Worm (Caenorhabditis elegans) whole organism, midembryonic: ENCODE data around the gene xnd-1.
A peak's percentile ranks its signal among the peaks of the same experiment; 100 is the strongest.

Experiments used
- T22C8.4 ChIP-seq: fragments of 200-800 bp; sonication (Bioruptor generic); IDR thresholded peaks from 2 replicates; pipeline ENCODE4 v1.3.6; 2022; ENCODE audit warnings: missing genetic modification characterization, missing compliant biosample characterization
- cog-1 ChIP-seq: sonication (generic microtip); optimal IDR thresholded peaks from 2 replicates; lab custom pipeline; 2016; ENCODE audit warnings: missing genetic modification characterization, missing compliant biosample characterization
- flt-1 ChIP-seq: fragments of 200-800 bp; sonication (Bioruptor generic); IDR thresholded peaks from 2 replicates; pipeline ENCODE4 v1.3.6; 2022; ENCODE audit warnings: missing genetic modification characterization, missing compliant biosample characterization
- klf-2 ChIP-seq: fragments of 200-800 bp; sonication (Bioruptor generic); conservative IDR thresholded peaks from 2 replicates; pipeline ENCODE4 v1.3.6; 2022; ENCODE audit warnings: missing genetic modification reagents, missing genetic modification characterization, missing compliant biosample characterization
- med-1 ChIP-seq: sonication (generic microtip); optimal IDR thresholded peaks from 2 replicates; lab custom pipeline; 2017; ENCODE audit warnings: missing genetic modification characterization, mild to moderate bottlenecking, missing compliant biosample characterization, antibody characterized with exemption, missing genetic modification reagents; ENCODE audit not compliant: insufficient read depth
- ref-1 ChIP-seq: fragments of 200-800 bp; sonication (Bioruptor generic); conservative IDR thresholded peaks from 2 replicates; pipeline ENCODE4 v1.3.6; 2022; ENCODE audit warnings: missing genetic modification reagents, missing genetic modification characterization, missing compliant biosample characterization
- tab-1 ChIP-seq: fragments of 200-800 bp; sonication (Bioruptor generic); IDR thresholded peaks from 2 replicates; pipeline ENCODE4 v1.3.6; 2022; ENCODE audit warnings: missing genetic modification characterization, missing compliant biosample characterization
- ztf-23 ChIP-seq: fragments of 200-800 bp; sonication (Bioruptor generic); IDR thresholded peaks from 2 replicates; pipeline ENCODE4 v1.3.6; 2022; ENCODE audit warnings: missing genetic modification reagents, missing genetic modification characterization, missing compliant biosample characterization
- ztf-29 ChIP-seq: fragments of 200-800 bp; sonication (Bioruptor generic); IDR thresholded peaks from 2 replicates; pipeline ENCODE4 v1.3.6; 2022; ENCODE audit warnings: missing genetic modification reagents, missing genetic modification characterization, missing compliant biosample characterization

The xnd-1 gene

ce11 chrIII:5594350-5594749 lies 9.9 kb upstream of the xnd-1 start:
- TF ChIP-seq ref-1 (GFP tag; lab: Robert Waterston, UW) (no peak), ztf-23 (GFP tag; lab: Robert Waterston, UW) (no peak), klf-2 (no peak)

- TF ChIP-seq med-1 (GFP tag; lab: Kevin White, UChicago) (no peak), ref-1 (GFP tag; lab: Robert Waterston, UW) (no peak)
Measured at ce11 chrIII:5595445-5595844, 8.8 kb upstream of the xnd-1 start, which contains the start of gene ced-6. Gene ced-6 (plus strand): TSS chrIII:5595771.

- no peak for TF ChIP-seq med-1 (GFP tag; lab: Kevin White, UChicago)
- TF ChIP-seq tab-1 (GFP tag; lab: Robert Waterston, UW) = no peak
- TF ChIP-seq klf-2 = no peak
- TF ChIP-seq T22C8.4 (GFP tag; lab: Robert Waterston, UW) = no peak
- TF ChIP-seq cog-1 (tag; lab: Kevin White, UChicago) = no peak
- TF ChIP-seq ztf-23 (GFP tag; lab: Robert Waterston, UW) = no peak
- TF ChIP-seq flt-1 = no peak
- TF ChIP-seq ref-1 (GFP tag; lab: Robert Waterston, UW) = no peak
- no peak for TF ChIP-seq ztf-29 (GFP tag; lab: Robert Waterston, UW)
Measured at ce11 chrIII:5599958-5600357, 4.3 kb upstream of the xnd-1 start, which contains the start of gene wdr-37. Gene wdr-37 (minus strand): TSS chrIII:5600058.

- TF ChIP-seq cog-1 (tag; lab: Kevin White, UChicago) (peak; percentile 89), ztf-29 (GFP tag; lab: Robert Waterston, UW) (peak; percentile 97), klf-2 (peak; percentile 85), ztf-23 (GFP tag; lab: Robert Waterston, UW) (peak; percentile 95), med-1 (GFP tag; lab: Kevin White, UChicago) (peak; percentile 87), T22C8.4 (GFP tag; lab: Robert Waterston, UW) (peak; percentile 89), ref-1 (GFP tag; lab: Robert Waterston, UW) (peak; percentile 94), tab-1 (GFP tag; lab: Robert Waterston, UW) (peak; percentile 97), flt-1 (peak; percentile 98)
Measured at ce11 chrIII:5601999-5602398, 2.3 kb upstream of the xnd-1 start.

- TF ChIP-seq tab-1 (GFP tag; lab: Robert Waterston, UW) = no peak
- no peak for TF ChIP-seq klf-2
- TF ChIP-seq T22C8.4 (GFP tag; lab: Robert Waterston, UW) = no peak
- no peak for TF ChIP-seq med-1 (GFP tag; lab: Kevin White, UChicago)
- peak; percentile 45; the same call in 1 of the 2 replicates for TF ChIP-seq ztf-23 (GFP tag; lab: Robert Waterston, UW)
- TF ChIP-seq cog-1 (tag; lab: Kevin White, UChicago) = peak; percentile 35
- 0 out of 2 replicates have a peak, but pooled peaks have one; percentile 10 for TF ChIP-seq ztf-29 (GFP tag; lab: Robert Waterston, UW)
- TF ChIP-seq ref-1 (GFP tag; lab: Robert Waterston, UW) = no peak
- TF ChIP-seq flt-1 = peak; percentile 56
Measured at ce11 chrIII:5603439-5603986, 747 bp upstream of the xnd-1 start, which contains the start of gene madf-11. Gene madf-11 (minus strand): TSS chrIII:5603489.

- no peak for TF ChIP-seq med-1 (GFP tag; lab: Kevin White, UChicago)
- no peak for TF ChIP-seq cog-1 (tag; lab: Kevin White, UChicago)
- TF ChIP-seq ztf-23 (GFP tag; lab: Robert Waterston, UW) = no peak
- no peak for TF ChIP-seq klf-2
- TF ChIP-seq T22C8.4 (GFP tag; lab: Robert Waterston, UW) = no peak
- no peak for TF ChIP-seq ztf-29 (GFP tag; lab: Robert Waterston, UW)
- no peak for TF ChIP-seq flt-1
- no peak for TF ChIP-seq tab-1 (GFP tag; lab: Robert Waterston, UW)
- no peak for TF ChIP-seq ref-1 (GFP tag; lab: Robert Waterston, UW)
Measured at ce11 chrIII:5610276-5610675, 6.0 kb downstream of the xnd-1 start, which contains the start of gene C05D2.8. Gene C05D2.8 (minus strand): TSS chrIII:5610346.

ce11 chrIII:5611604-5612324 lies 7.5 kb downstream of the xnd-1 start, which contains the start of gene bas-1:
Gene bas-1 (plus strand): TSS chrIII:5612274.
- TF ChIP-seq tab-1 (GFP tag; lab: Robert Waterston, UW) = no peak
- TF ChIP-seq ztf-29 (GFP tag; lab: Robert Waterston, UW) = no peak
- TF ChIP-seq T22C8.4 (GFP tag; lab: Robert Waterston, UW) = no peak

ce11 chrIII:5614648-5615047 lies 10.4 kb downstream of the xnd-1 start, which contains the start of gene basl-1:
Gene basl-1 (plus strand): TSS chrIII:5614948.
- TF ChIP-seq ref-1 (GFP tag; lab: Robert Waterston, UW) = no peak
- TF ChIP-seq ztf-23 (GFP tag; lab: Robert Waterston, UW) = no peak
- no peak for TF ChIP-seq klf-2
- no peak for TF ChIP-seq med-1 (GFP tag; lab: Kevin White, UChicago)
- TF ChIP-seq T22C8.4 (GFP tag; lab: Robert Waterston, UW) = no peak
- TF ChIP-seq flt-1 = no peak
- no peak for TF ChIP-seq ztf-29 (GFP tag; lab: Robert Waterston, UW)
- no peak for TF ChIP-seq tab-1 (GFP tag; lab: Robert Waterston, UW)
- no peak for TF ChIP-seq cog-1 (tag; lab: Kevin White, UChicago)

- TF ChIP-seq klf-2 (no peak), tab-1 (GFP tag; lab: Robert Waterston, UW) (no peak), med-1 (GFP tag; lab: Kevin White, UChicago) (no peak), cog-1 (tag; lab: Kevin White, UChicago) (no peak), ref-1 (GFP tag; lab: Robert Waterston, UW) (no peak), ztf-23 (GFP tag; lab: Robert Waterston, UW) (no peak), ztf-29 (GFP tag; lab: Robert Waterston, UW) (no peak), flt-1 (no peak)
Measured at ce11 chrIII:5615675-5616074, 11.4 kb downstream of the xnd-1 start.
